Fruit fly (Drosophila melanogaster): Measurements from ENCODE around the gene IntS12.

Gene IntS12

dm6 chr3R:26886283-26886689, 23.1 kb downstream of the IntS12 start (continued):
- TF ChIP-seq CG14710 (tag; optimal IDR thresholded peaks at IDR 0.05) = peak; percentile 84
- 0 out of 3 replicates have a peak, but pooled peaks have one; percentile 32 for TF ChIP-seq CG2889 (GFP tag; IDR thresholded peaks at IDR 0.05)
- peak; percentile 49 for TF ChIP-seq CG17385 (GFP tag; optimal IDR thresholded peaks at IDR 0.05)
- peak; percentile 41 for TF ChIP-seq CG3065 (GFP tag; optimal IDR thresholded peaks at IDR 0.05)
- TF ChIP-seq unc-4 (GFP tag; IDR thresholded peaks at IDR 0.05; ENCODE audit: partially characterized antibody) = no peak
- 0 out of 3 replicates have a peak, but pooled peaks have one; percentile 43 for TF ChIP-seq H15 (GFP tag; IDR thresholded peaks at IDR 0.05)
- no peak for TF ChIP-seq da (GFP tag; optimal IDR thresholded peaks at IDR 0.05)
- peak; percentile 37 for TF ChIP-seq CG10274 (GFP tag; optimal IDR thresholded peaks at IDR 0.05)
- TF ChIP-seq ranshi (GFP tag; IDR thresholded peaks at IDR 0.05) = peak; percentile 45; the same call in 1 of the 2 replicates
- no peak for TF ChIP-seq Myb (GFP tag; optimal IDR thresholded peaks at IDR 0.05)
- TF ChIP-seq Hmr (GFP tag; optimal IDR thresholded peaks at IDR 0.05) = peak; percentile 52
- peak; percentile 85 for TF ChIP-seq Xrp1 (GFP tag; IDR thresholded peaks at IDR 0.05)
- peak; percentile 74 for TF ChIP-seq CG8765 (GFP tag; IDR thresholded peaks at IDR 0.05)
- TF ChIP-seq exex (tag; optimal IDR thresholded peaks at IDR 0.05) = peak; percentile 13
- TF ChIP-seq CG11560 (tag; IDR thresholded peaks at IDR 0.05) = 0 out of 3 replicates have a peak, but pooled peaks have one; percentile 36
- TF ChIP-seq disco-r (GFP tag; optimal IDR thresholded peaks at IDR 0.05) = no peak
- TF ChIP-seq CG11093 (GFP tag; IDR thresholded peaks at IDR 0.05) = no peak; the same call in 1 of the 3 replicates
- no peak for TF ChIP-seq pho (GFP tag; optimal IDR thresholded peaks at IDR 0.05)
- no peak for TF ChIP-seq CG14860 (GFP tag; IDR thresholded peaks at IDR 0.05; ENCODE audit: partially characterized antibody)
- peak; percentile 47 for TF ChIP-seq slbo (GFP tag; IDR thresholded peaks at IDR 0.05)
- TF ChIP-seq zfh2 (GFP tag; optimal IDR thresholded peaks at IDR 0.05) = no peak
- peak; percentile 30 for TF ChIP-seq CG12299 (tag; optimal IDR thresholded peaks at IDR 0.05)
- peak; percentile 5 for TF ChIP-seq CG1603 (tag; optimal IDR thresholded peaks at IDR 0.05)
- TF ChIP-seq CG7786 (GFP tag; optimal IDR thresholded peaks at IDR 0.05) = no peak
- TF ChIP-seq fd64A (GFP tag; optimal IDR thresholded peaks at IDR 0.05) = peak; percentile 37
- TF ChIP-seq Dip3 (GFP tag; optimal IDR thresholded peaks at IDR 0.05) = no peak
- no peak for TF ChIP-seq CG34376 (GFP tag; optimal IDR thresholded peaks at IDR 0.05)
- TF ChIP-seq nerfin-2 (GFP tag; IDR thresholded peaks at IDR 0.05; ENCODE audit: partially characterized antibody) = no peak
- no peak; the same call in 1 of the 2 replicates for TF ChIP-seq ap (GFP tag; IDR thresholded peaks at IDR 0.05)
- no peak for TF ChIP-seq CG13624 (GFP tag; optimal IDR thresholded peaks at IDR 0.05)
- peak; percentile 83 for TF ChIP-seq sens (GFP tag)
- TF ChIP-seq NfI (GFP tag; optimal IDR thresholded peaks at IDR 0.05) = peak; percentile 41
- TF ChIP-seq CG1024 (GFP tag; IDR thresholded peaks at IDR 0.05) = 0 out of 2 replicates have a peak, but pooled peaks have one; percentile 22
- TF ChIP-seq aop (GFP tag; IDR thresholded peaks at IDR 0.05) = no peak
- peak in 1 of 2 experiments; percentile 37 for TF ChIP-seq dpn (GFP tag; optimal IDR thresholded peaks at IDR 0.05)
- peak; percentile 18 to 70 for TF ChIP-seq Hr51 (GFP tag; optimal IDR thresholded peaks at IDR 0.05)
- TF ChIP-seq Bteb2 (GFP tag; optimal IDR thresholded peaks at IDR 0.05) = no peak
- TF ChIP-seq CG18599 (GFP tag; optimal IDR thresholded peaks at IDR 0.05) = peak; percentile 60
- TF ChIP-seq esg (GFP tag; conservative IDR thresholded peaks at IDR 0.05) = peak; percentile 34; the same call in 1 of the 2 replicates
- TF ChIP-seq Dad (GFP tag; optimal IDR thresholded peaks at IDR 0.05) = no peak
- TF ChIP-seq CG32772 (GFP tag; IDR thresholded peaks at IDR 0.05) = peak; percentile 22; the same call in 1 of the 2 replicates
- no peak for TF ChIP-seq CG12744 (GFP tag; optimal IDR thresholded peaks at IDR 0.05)
- no peak for TF ChIP-seq so (GFP tag; IDR thresholded peaks at IDR 0.05)
- TF ChIP-seq shn (GFP tag; optimal IDR thresholded peaks at IDR 0.05) = no peak
- TF ChIP-seq CG34422 (GFP tag; IDR thresholded peaks at IDR 0.05) = peak; percentile 35; the same call in 1 of the 3 replicates
- TF ChIP-seq BtbVII (GFP tag; optimal IDR thresholded peaks at IDR 0.05) = peak; percentile 55
- TF ChIP-seq ftz-f1 (GFP tag; optimal IDR thresholded peaks at IDR 0.05) = no peak
- TF ChIP-seq Ets97D (GFP tag; optimal IDR thresholded peaks at IDR 0.05) = peak; percentile 27
- TF ChIP-seq Deaf1 (tag; optimal IDR thresholded peaks at IDR 0.05) = peak; percentile 74
- TF ChIP-seq Tbp (GFP tag; optimal IDR thresholded peaks at IDR 0.05) = no peak
- no peak for TF ChIP-seq chif (GFP tag; optimal IDR thresholded peaks at IDR 0.05)

All from whole organism, embryonic.